Worm (Caenorhabditis elegans): ENCODE data around the gene fbxa-150.

DNA sequence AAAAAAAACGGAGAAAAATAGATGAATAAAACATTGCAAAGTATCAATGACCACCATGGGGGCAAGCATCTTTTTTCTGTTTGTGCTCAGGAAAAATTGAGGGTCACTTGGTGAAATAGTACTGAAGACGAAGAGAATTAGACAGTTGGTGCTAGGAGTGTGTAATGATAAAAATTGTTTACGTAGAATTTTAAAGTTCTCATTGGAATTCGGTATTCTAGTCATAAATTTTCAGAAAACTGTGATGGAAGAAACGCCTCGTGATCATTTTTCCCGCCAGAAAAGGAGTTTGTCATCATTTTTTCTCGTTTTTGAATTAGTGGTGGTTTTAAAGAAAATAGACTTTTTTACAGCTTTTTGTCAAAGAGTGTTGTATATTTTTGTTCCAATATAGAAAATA, 22.2 kb downstream of the fbxa-150 start:
- TF ChIP-seq tab-1 (GFP tag; IDR thresholded peaks at IDR 0.05), result no peak
- no peak for TF ChIP-seq T22C8.4 (GFP tag; IDR thresholded peaks at IDR 0.05)
- no peak for TF ChIP-seq ztf-29 (GFP tag; IDR thresholded peaks at IDR 0.05)
- no peak for TF ChIP-seq ztf-23 (GFP tag; IDR thresholded peaks at IDR 0.05)
- no peak for TF ChIP-seq med-1 (GFP tag; optimal IDR thresholded peaks at IDR 0.05; ENCODE audit: insufficient read depth)
- TF ChIP-seq flt-1 (GFP tag; IDR thresholded peaks at IDR 0.05), result no peak
- TF ChIP-seq klf-2 (GFP tag; conservative IDR thresholded peaks at IDR 0.05), result no peak
- TF ChIP-seq ref-1 (GFP tag; conservative IDR thresholded peaks at IDR 0.05), result no peak
